Worm (Caenorhabditis elegans): ENCODE measurements around the gene dhs-25.

dhs-25 gene

DNA sequence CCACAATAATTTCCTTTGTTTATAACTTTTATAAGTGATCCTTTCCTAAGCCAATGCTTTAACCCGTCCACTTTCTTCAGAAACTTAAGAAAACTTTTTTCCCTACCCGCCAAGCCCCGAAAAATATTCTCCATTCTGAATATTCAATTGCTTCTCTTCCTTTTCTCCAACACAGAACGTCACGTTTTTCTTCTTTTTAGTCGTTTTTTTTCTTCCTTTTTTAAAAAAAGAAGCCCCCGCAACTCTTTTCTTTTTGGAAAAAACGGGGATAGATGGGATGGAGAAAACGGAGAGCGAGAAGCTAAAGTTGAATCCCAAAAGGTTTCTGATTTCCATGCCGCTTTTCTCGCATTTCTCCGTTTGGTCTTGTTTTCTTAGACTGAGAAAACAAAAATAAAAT, 7.8 kb upstream of the dhs-25 start:
- no peak for TF ChIP-seq nhr-25 (tag; optimal IDR thresholded peaks at IDR 0.05)
- TF ChIP-seq zag-1 (tag; optimal IDR thresholded peaks at IDR 0.05) = no peak
- no peak for TF ChIP-seq lin-39 (tag; optimal IDR thresholded peaks at IDR 0.05)
- TF ChIP-seq ZK546.5 (tag; optimal IDR thresholded peaks at IDR 0.05) = no peak
- TF ChIP-seq aly-2 (tag; optimal IDR thresholded peaks at IDR 0.05) = no peak
- TF ChIP-seq egl-27 (tag; optimal IDR thresholded peaks at IDR 0.05) = no peak
- TF ChIP-seq nhr-21 (tag; optimal IDR thresholded peaks at IDR 0.05) = no peak

DNA sequence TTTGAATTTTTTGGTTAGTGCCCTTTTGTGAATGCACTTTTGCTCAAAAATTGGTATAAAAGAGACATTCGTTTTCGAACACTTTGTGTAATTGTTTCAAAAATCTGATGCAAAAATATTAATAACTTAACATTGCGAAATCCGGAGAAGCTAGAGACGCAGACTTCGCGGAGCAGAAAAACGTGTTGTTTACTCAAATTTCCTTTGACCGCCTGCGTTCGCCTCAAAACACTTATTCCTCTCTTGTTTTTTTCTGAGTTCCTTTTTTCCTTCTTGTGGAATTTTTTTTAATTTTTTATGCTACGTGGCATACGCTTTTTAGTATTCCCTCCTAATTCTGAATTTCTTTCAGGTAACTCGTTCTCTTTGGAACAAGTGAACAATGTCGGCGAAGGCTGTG, 7.1 kb upstream of the dhs-25 start, which contains the start of gene acly-1:
Gene acly-1, plus strand, starts transcription at position 353 of the 400 bp plus-strand sequence.
- TF ChIP-seq nhr-129 (tag; optimal IDR thresholded peaks at IDR 0.05) (peak; percentile 30), sma-9 (GFP tag; optimal IDR thresholded peaks at IDR 0.05) (no peak), sma-9 (tag; optimal IDR thresholded peaks at IDR 0.05) (no peak), unc-55 (GFP tag; optimal IDR thresholded peaks at IDR 0.05) (peak; percentile 50), nhr-25 (tag; optimal IDR thresholded peaks at IDR 0.05) (no peak), snpc-4 (tag; optimal IDR thresholded peaks at IDR 0.05) (no peak), skn-1 (tag; optimal IDR thresholded peaks at IDR 0.05) (no peak), aly-2 (tag; optimal IDR thresholded peaks at IDR 0.05) (no peak), ztf-1 (GFP tag; conservative IDR thresholded peaks at IDR 0.05) (no peak), C34F6.9 (tag; optimal IDR thresholded peaks at IDR 0.05) (peak; percentile 26), crh-2 (tag; optimal IDR thresholded peaks at IDR 0.05) (peak; percentile 28), mab-5 (tag; optimal IDR thresholded peaks at IDR 0.05) (no peak), mdl-1 (tag; optimal IDR thresholded peaks at IDR 0.05) (no peak), unc-39 (tag; optimal IDR thresholded peaks at IDR 0.05) (no peak), peb-1 (tag; optimal IDR thresholded peaks at IDR 0.05) (no peak)

DNA sequence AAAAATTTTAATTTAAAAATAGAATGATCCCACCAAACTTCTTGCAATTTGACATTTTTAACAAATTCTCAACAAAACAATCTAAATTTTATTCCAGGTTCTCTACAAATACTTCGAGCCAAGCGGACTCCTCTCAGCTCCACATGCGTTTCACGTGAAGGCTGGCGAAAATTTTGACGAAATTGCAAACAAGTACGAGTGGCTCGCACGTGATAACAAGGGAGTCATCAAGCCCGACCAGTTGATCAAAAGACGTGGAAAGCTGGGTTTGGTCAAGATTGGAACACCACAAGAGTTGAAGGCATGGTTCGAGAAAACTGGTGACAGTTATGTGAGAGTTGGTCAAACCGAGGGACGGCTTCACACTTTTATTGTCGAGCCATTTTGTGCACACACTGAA, 6.7 kb upstream of the dhs-25 start:
- TF ChIP-seq dmd-4 (tag; optimal IDR thresholded peaks at IDR 0.05) = no peak
- TF ChIP-seq sma-9 (GFP tag; optimal IDR thresholded peaks at IDR 0.05) = peak; percentile 29
- no peak for TF ChIP-seq sma-9 (tag; optimal IDR thresholded peaks at IDR 0.05)
- peak; percentile 18 for TF ChIP-seq nhr-129 (tag; optimal IDR thresholded peaks at IDR 0.05)

DNA sequence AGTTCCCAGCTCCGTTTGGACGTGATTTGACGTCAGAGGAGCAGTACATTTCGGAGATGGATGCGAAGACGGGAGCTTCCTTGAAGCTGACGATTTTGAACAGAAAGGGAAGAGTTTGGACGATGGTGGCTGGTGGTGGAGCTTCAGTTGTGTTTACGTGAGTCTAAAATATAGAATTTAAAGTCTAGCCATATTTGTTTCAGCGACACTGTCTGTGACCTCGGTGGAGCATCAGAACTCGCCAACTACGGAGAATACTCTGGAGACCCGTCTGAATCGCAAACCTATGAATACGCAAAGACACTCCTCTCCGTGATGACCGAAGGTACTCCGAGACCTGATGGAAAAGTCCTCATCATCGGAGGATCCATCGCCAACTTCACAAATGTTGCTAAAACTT, 5.8 kb upstream of the dhs-25 start:
- no peak for TF ChIP-seq gmeb-1 (tag; optimal IDR thresholded peaks at IDR 0.05)

DNA sequence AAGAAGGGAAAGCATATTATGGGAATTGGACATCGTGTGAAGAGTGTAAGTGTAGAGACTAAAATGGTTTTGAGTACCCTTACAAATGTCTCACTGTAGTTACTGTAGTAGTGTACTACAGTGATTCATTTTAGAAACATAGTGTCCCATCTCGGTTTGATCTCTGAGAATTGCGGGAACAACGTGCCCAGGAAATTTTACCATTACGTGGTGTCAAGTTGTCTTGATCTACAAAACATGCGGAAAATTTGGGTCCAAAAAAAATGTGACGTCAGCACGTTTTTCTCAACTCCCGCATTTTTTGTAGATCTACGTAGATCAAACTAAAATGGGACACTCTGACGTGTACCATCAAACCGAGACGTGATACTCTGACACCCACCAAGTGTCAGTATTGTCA, 3.1 kb upstream of the dhs-25 start:
- TF ChIP-seq lsy-2 (tag; optimal IDR thresholded peaks at IDR 0.05) (no peak), nhr-23 (tag; optimal IDR thresholded peaks at IDR 0.05) (no peak), sma-3 (GFP tag; optimal IDR thresholded peaks at IDR 0.05) (no peak), fos-1 (tag; optimal IDR thresholded peaks at IDR 0.05) (no peak), nhr-25 (tag; optimal IDR thresholded peaks at IDR 0.05) (no peak), mdl-1 (tag; optimal IDR thresholded peaks at IDR 0.05) (no peak), unc-39 (tag; optimal IDR thresholded peaks at IDR 0.05) (no peak), mbf-1 (tag; optimal IDR thresholded peaks at IDR 0.05) (no peak), R02D3.7 (tag; optimal IDR thresholded peaks at IDR 0.05) (no peak), egl-27 (tag; optimal IDR thresholded peaks at IDR 0.05) (no peak), unc-55 (GFP tag; optimal IDR thresholded peaks at IDR 0.05) (no peak), nhr-21 (tag; optimal IDR thresholded peaks at IDR 0.05) (no peak), ztf-4 (tag; optimal IDR thresholded peaks at IDR 0.05) (no peak), snpc-4 (tag; optimal IDR thresholded peaks at IDR 0.05) (no peak)

DNA sequence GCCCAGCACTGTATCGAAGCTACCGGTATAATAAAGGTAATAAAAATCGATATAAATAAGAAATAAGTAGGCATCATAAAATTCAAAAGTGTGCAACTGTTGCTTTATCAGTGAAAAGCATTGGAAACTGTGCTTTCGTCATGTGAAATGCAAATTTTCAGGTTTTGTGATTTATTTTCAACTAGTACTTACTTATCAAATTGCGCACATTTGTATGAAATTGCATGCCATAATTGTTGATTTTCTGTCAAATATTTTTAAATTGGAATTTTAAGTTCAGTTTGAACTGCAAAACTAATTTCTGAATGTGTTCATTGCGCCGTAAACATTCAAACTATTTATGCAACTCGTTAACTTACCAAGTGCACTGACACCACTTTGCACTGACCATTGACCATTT, 614 bp upstream of the dhs-25 start, which contains the start of gene D1005.4:
Gene D1005.4, minus strand, starts transcription at position 101 of the 400 bp plus-strand sequence.
- no peak for TF ChIP-seq unc-62 (GFP tag; optimal IDR thresholded peaks at IDR 0.05)
- TF ChIP-seq lin-39 (tag; optimal IDR thresholded peaks at IDR 0.05) = no peak

DNA sequence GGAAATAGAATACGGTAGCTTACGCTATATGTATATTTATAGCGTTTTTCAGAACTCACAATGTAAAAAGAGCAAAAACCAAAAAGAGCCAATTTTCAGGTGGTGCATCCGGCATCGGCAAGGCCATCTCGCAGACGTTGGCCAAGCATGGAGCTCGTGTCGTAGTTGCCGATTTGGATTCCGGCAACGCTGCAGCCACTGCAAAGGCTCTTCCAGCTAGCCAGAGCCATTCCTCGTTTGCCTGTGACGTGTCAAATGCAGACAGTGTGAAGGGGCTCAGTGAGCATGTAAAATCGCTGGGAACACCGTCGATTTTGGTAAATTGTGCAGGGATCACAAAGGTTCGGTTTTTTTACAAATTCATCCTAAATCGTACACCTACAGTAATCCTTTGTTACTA, 764 bp downstream of the dhs-25 start:
- no peak for TF ChIP-seq egl-27 (tag; optimal IDR thresholded peaks at IDR 0.05)
- 0 out of 2 replicates have a peak, but pooled peaks have one; percentile 47 for TF ChIP-seq ztf-1 (GFP tag; conservative IDR thresholded peaks at IDR 0.05)
